Fruit fly (Drosophila melanogaster): Measurements from ENCODE around the gene eIF3e.
A peak's percentile ranks its signal among the peaks of the same experiment; 100 is the strongest.

eIF3e gene

DNA sequence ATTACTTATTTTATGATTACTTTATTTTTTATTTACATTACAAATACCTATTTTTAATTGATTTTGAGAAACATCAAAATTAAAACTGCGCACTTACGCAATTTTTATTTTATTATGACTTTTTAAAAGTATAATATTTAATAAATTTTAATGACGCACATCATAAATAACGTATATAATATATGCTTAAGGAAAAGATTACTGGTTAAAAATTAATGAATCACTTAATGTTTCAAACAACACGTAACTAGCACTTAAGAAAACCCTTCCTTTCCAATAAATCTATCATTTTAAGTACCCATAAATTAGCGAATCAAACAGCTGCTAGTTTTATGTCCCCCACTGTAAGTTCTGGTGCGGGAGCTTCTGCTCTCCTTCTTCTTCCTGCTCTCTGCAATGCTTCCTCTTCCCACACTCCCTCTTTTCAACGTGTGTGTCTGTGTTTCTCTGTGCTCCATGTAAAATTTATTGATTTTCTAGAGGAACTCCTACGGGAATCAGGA is 20.1 kb upstream of the eIF3e start (continued):
- TF ChIP-seq sna (GFP tag; IDR thresholded peaks at IDR 0.05; ENCODE audit: partially characterized antibody) (no peak), gsb (GFP tag; IDR thresholded peaks at IDR 0.05) (no peak), CG4404 (GFP tag; IDR thresholded peaks at IDR 0.05) (peak; percentile 29; the same call in 1 of the 2 replicates), CG14710 (tag; optimal IDR thresholded peaks at IDR 0.05) (peak; percentile 74), CG7271 (tag; optimal IDR thresholded peaks at IDR 0.05) (no peak), Dad (GFP tag; optimal IDR thresholded peaks at IDR 0.05) (no peak), Camta (GFP tag; optimal IDR thresholded peaks at IDR 0.05) (no peak), CG13624 (GFP tag; optimal IDR thresholded peaks at IDR 0.05) (no peak), CG6854 (GFP tag; optimal IDR thresholded peaks at IDR 0.05) (peak; percentile 63), pho (GFP tag; optimal IDR thresholded peaks at IDR 0.05) (peak; percentile 20), CG9797 (GFP tag; optimal IDR thresholded peaks at IDR 0.05) (no peak), Fer3 (tag; optimal IDR thresholded peaks at IDR 0.05) (peak; percentile 65), CG12155 (GFP tag; optimal IDR thresholded peaks at IDR 0.05) (peak; percentile 53), pita (GFP tag; optimal IDR thresholded peaks at IDR 0.05) (no peak), CG30431 (GFP tag; optimal IDR thresholded peaks at IDR 0.05) (peak; percentile 47), NFAT (GFP tag; IDR thresholded peaks at IDR 0.05) (no peak), CG31441 (GFP tag; IDR thresholded peaks at IDR 0.05) (peak; percentile 85), Spps (tag; optimal IDR thresholded peaks at IDR 0.05) (no peak), NC2α (GFP tag; optimal IDR thresholded peaks at IDR 0.05) (no peak), gsb-n (tag; optimal IDR thresholded peaks at IDR 0.05) (peak; percentile 61), Hr39 (optimal IDR thresholded peaks at IDR 0.05) (no peak), en (GFP tag; optimal IDR thresholded peaks at IDR 0.05) (no peak), CG3281 (GFP tag; optimal IDR thresholded peaks at IDR 0.05) (peak; percentile 85), sr (GFP tag; IDR thresholded peaks at IDR 0.05) (no peak), row (GFP tag; IDR thresholded peaks at IDR 0.05) (peak; percentile 70), CrebB (tag; optimal IDR thresholded peaks at IDR 0.05) (no peak), sens-2 (GFP tag; IDR thresholded peaks at IDR 0.05) (0 out of 2 replicates have a peak, but pooled peaks have one; percentile 21), CG10979 (tag; optimal IDR thresholded peaks at IDR 0.05) (peak; percentile 84), pb (GFP tag; optimal IDR thresholded peaks at IDR 0.05) (no peak), CoRest (tag; optimal IDR thresholded peaks at IDR 0.05) (peak; percentile 83), Oaz (GFP tag; IDR thresholded peaks at IDR 0.05) (no peak), trem (tag; optimal IDR thresholded peaks at IDR 0.05) (peak; percentile 38), CG2116 (GFP tag; optimal IDR thresholded peaks at IDR 0.05) (peak; percentile 27), cwo (GFP tag; optimal IDR thresholded peaks at IDR 0.05) (peak; percentile 67), CG14965 (GFP tag; optimal IDR thresholded peaks at IDR 0.05; ENCODE audit: borderline replicate concordance) (no peak), HmgZ (tag; optimal IDR thresholded peaks at IDR 0.05) (peak; percentile 16), fd64A (GFP tag; optimal IDR thresholded peaks at IDR 0.05) (no peak), jing (GFP tag; optimal IDR thresholded peaks at IDR 0.05) (no peak), HHEX (GFP tag; optimal IDR thresholded peaks at IDR 0.05) (peak; percentile 67), CG12942 (GFP tag; optimal IDR thresholded peaks at IDR 0.05) (no peak), CG42726 (GFP tag; IDR thresholded peaks at IDR 0.05; ENCODE audit: partially characterized antibody) (no peak), tap (tag; optimal IDR thresholded peaks at IDR 0.05) (peak; percentile 44), CG2199 (GFP tag; IDR thresholded peaks at IDR 0.05) (no peak), cas (GFP tag; IDR thresholded peaks at IDR 0.05) (no peak), ash1 (GFP tag; optimal IDR thresholded peaks at IDR 0.05) (no peak), dmrt11E (tag; optimal IDR thresholded peaks at IDR 0.05) (peak; percentile 66), Taf1 (GFP tag; IDR thresholded peaks at IDR 0.05) (peak; percentile 27), Sin3A (optimal IDR thresholded peaks at IDR 0.05) (no peak), Scr (GFP tag; IDR thresholded peaks at IDR 0.05; ENCODE audit: partially characterized antibody) (no peak), CG17186 (GFP tag; optimal IDR thresholded peaks at IDR 0.05) (no peak), Atf3 (GFP tag; optimal IDR thresholded peaks at IDR 0.05) (no peak), Nf-YB (GFP tag; optimal IDR thresholded peaks at IDR 0.05) (peak; percentile 43)
